Fruit fly (Drosophila melanogaster) whole organism, embryonic: Measurements from ENCODE around the gene CG6610.
A peak's percentile ranks its signal among the peaks of the same experiment; 100 is the strongest.

Experiments
- B-H1 ChIP-seq: fragments of 200-800 bp; sonication (Bioruptor generic); IDR thresholded peaks from 3 replicates; pipeline ENCODE4 v1.3.6; 2022; ENCODE audit warnings: missing biosample characterization, missing genetic modification characterization
- BEAF-32 ChIP-seq: fragments of 200-800 bp; sonication (Bioruptor generic); optimal IDR thresholded peaks from 3 replicates; lab custom pipeline; 2017; ENCODE audit warnings: missing biosample characterization, missing genetic modification characterization, mild to moderate bottlenecking, moderate library complexity, missing genetic modification reagents
- Bgb ChIP-seq: fragments of 200-800 bp; sonication (Bioruptor generic); IDR thresholded peaks from 2 replicates; pipeline ENCODE4 v1.3.6; 2022; ENCODE audit warnings: missing biosample characterization, missing genetic modification characterization; ENCODE audit not compliant: partially characterized antibody
- BtbVII ChIP-seq: fragments of 200-800 bp; sonication (Bioruptor generic); optimal IDR thresholded peaks from 3 replicates; lab custom pipeline; 2017; ENCODE audit warnings: missing biosample characterization, mild to moderate bottlenecking, missing genetic modification characterization
- Bteb2 ChIP-seq: fragments of 200-800 bp; sonication (Bioruptor generic); optimal IDR thresholded peaks from 2 replicates; lab custom pipeline; 2016; ENCODE audit warnings: missing biosample characterization, missing genetic modification characterization
- CG10209 ChIP-seq: fragments of 200-800 bp; sonication (Bioruptor generic); optimal IDR thresholded peaks from 3 replicates; lab custom pipeline; 2017; ENCODE audit warnings: missing biosample characterization, mild to moderate bottlenecking, missing genetic modification characterization, missing genetic modification reagents
- CG1233 ChIP-seq: fragments of 200-800 bp; sonication (Bioruptor generic); optimal IDR thresholded peaks from 4 replicates; lab custom pipeline; 2018; ENCODE audit warnings: missing biosample characterization, mild to moderate bottlenecking, missing genetic modification characterization
- CG13296 ChIP-seq: fragments of 200-800 bp; sonication (Bioruptor generic); optimal IDR thresholded peaks from 3 replicates; lab custom pipeline; 2018; ENCODE audit warnings: missing biosample characterization, mild to moderate bottlenecking, missing genetic modification characterization
- CG14667 ChIP-seq: fragments of 200-800 bp; sonication (Bioruptor generic); IDR thresholded peaks from 2 replicates; pipeline ENCODE4 v1.3.6; 2022; ENCODE audit warnings: missing biosample characterization, missing genetic modification characterization
- CG17361 ChIP-seq: fragments of 200-800 bp; sonication (Bioruptor generic); IDR thresholded peaks from 3 replicates; pipeline ENCODE4 v1.3.6; 2022; ENCODE audit warnings: missing biosample characterization, missing genetic modification characterization
- CG17385 ChIP-seq: fragments of 200-800 bp; sonication (Bioruptor generic); optimal IDR thresholded peaks from 3 replicates; lab custom pipeline; 2018; ENCODE audit warnings: missing biosample characterization, mild to moderate bottlenecking, missing genetic modification characterization
- CG17829 ChIP-seq: fragments of 200-800 bp; optimal IDR thresholded peaks from 2 replicates; lab custom pipeline; 2019; ENCODE audit warnings: missing biosample characterization, mild to moderate bottlenecking, missing genetic modification characterization, moderate library complexity
- CG18619 ChIP-seq: fragments of 200-800 bp; sonication (Bioruptor generic); optimal IDR thresholded peaks from 3 replicates; lab custom pipeline; 2017; ENCODE audit warnings: missing biosample characterization, mild to moderate bottlenecking, missing genetic modification characterization
- CG2120 ChIP-seq: fragments of 200-800 bp; sonication (Bioruptor generic); optimal IDR thresholded peaks from 3 replicates; lab custom pipeline; 2016; ENCODE audit warnings: missing biosample characterization, missing genetic modification characterization
- CG30431 ChIP-seq: fragments of 200-800 bp; sonication (Bioruptor generic); optimal IDR thresholded peaks from 2 replicates; lab custom pipeline; 2017; ENCODE audit warnings: missing biosample characterization, missing genetic modification characterization
- CG31365 ChIP-seq: fragments of 200-800 bp; sonication (Bioruptor generic); optimal IDR thresholded peaks from 2 replicates; lab custom pipeline; 2018; ENCODE audit warnings: missing biosample characterization, mild to moderate bottlenecking, missing genetic modification characterization
- CG32767 ChIP-seq: fragments of 200-800 bp; sonication (Bioruptor generic); IDR thresholded peaks from 2 replicates; pipeline ENCODE4 v1.3.6; 2022; ENCODE audit warnings: missing biosample characterization, missing genetic modification characterization
- CG33213 ChIP-seq: fragments of 200-800 bp; sonication (Bioruptor generic); optimal IDR thresholded peaks from 3 replicates; lab custom pipeline; 2016; ENCODE audit warnings: missing biosample characterization, missing genetic modification characterization
- CG3726 ChIP-seq: fragments of 200-800 bp; sonication (Bioruptor generic); IDR thresholded peaks from 3 replicates; pipeline ENCODE4, ENCODE4 v1.3.6; 2022; ENCODE audit warnings: missing biosample characterization, missing genetic modification characterization
- CG43689 ChIP-seq: fragments of 200-800 bp; sonication (Bioruptor generic); IDR thresholded peaks from 2 replicates; pipeline ENCODE4 v1.3.6; 2022; ENCODE audit warnings: missing biosample characterization, missing genetic modification characterization
- CG6254 ChIP-seq: fragments of 200-800 bp; sonication (Bioruptor generic); optimal IDR thresholded peaks from 3 replicates; lab custom pipeline; 2017; ENCODE audit warnings: mild to moderate bottlenecking, missing biosample characterization, missing genetic modification reagents, missing genetic modification characterization
- CG6654 ChIP-seq: fragments of 200-800 bp; sonication (Bioruptor generic); optimal IDR thresholded peaks from 2 replicates; lab custom pipeline; 2017; ENCODE audit warnings: missing biosample characterization, mild to moderate bottlenecking, missing genetic modification characterization
- CG6791 ChIP-seq: fragments of 200-800 bp; sonication (Bioruptor generic); IDR thresholded peaks from 3 replicates; pipeline ENCODE4 v1.3.6; 2022; ENCODE audit warnings: missing biosample characterization, missing genetic modification characterization; ENCODE audit not compliant: partially characterized antibody
- CG6813 ChIP-seq: fragments of 200-800 bp; sonication (Bioruptor generic); optimal IDR thresholded peaks from 2 replicates; lab custom pipeline; 2017; ENCODE audit warnings: missing biosample characterization, missing genetic modification characterization, mild to moderate bottlenecking, moderate library complexity, missing genetic modification reagents
- CG7786 ChIP-seq: fragments of 200-800 bp; sonication (Bioruptor generic); optimal IDR thresholded peaks from 2 replicates; lab custom pipeline; 2016; ENCODE audit warnings: missing biosample characterization, missing genetic modification characterization
- Ets97D ChIP-seq: fragments of 200-800 bp; sonication (Bioruptor generic); optimal IDR thresholded peaks from 3 replicates; lab custom pipeline; 2016; ENCODE audit warnings: missing biosample characterization, missing genetic modification characterization
- H2.0 ChIP-seq: fragments of 200-800 bp; sonication (Bioruptor generic); IDR thresholded peaks from 2 replicates; pipeline ENCODE4 v1.3.6; 2022; ENCODE audit warnings: missing biosample characterization, missing genetic modification characterization
- Oaz ChIP-seq: fragments of 200-800 bp; sonication (Bioruptor generic); IDR thresholded peaks from 2 replicates; pipeline ENCODE4 v1.3.6; 2022; ENCODE audit warnings: missing biosample characterization, missing genetic modification characterization
- Pdp1 ChIP-seq, 2 experiments: fragments of 200-800 bp; sonication (Bioruptor generic); optimal IDR thresholded peaks; 3 replicates each; lab custom pipeline; 2016; ENCODE audit warnings: missing biosample characterization in 2 of 2, missing genetic modification characterization in 2 of 2, mild to moderate bottlenecking in 1 of 2, moderate library complexity in 1 of 2
- Ravus ChIP-seq: fragments of 200-800 bp; sonication (Bioruptor generic); IDR thresholded peaks from 2 replicates; pipeline ENCODE4 v1.3.6; 2022; ENCODE audit warnings: missing biosample characterization, missing genetic modification characterization
- Ssrp ChIP-seq: fragments of 200-800 bp; sonication (Bioruptor generic); optimal IDR thresholded peaks from 2 replicates; lab custom pipeline; 2018; ENCODE audit warnings: missing biosample characterization, mild to moderate bottlenecking, missing genetic modification characterization, moderate library complexity
- TFAM ChIP-seq: fragments of 200-800 bp; sonication (Bioruptor generic); optimal IDR thresholded peaks from 2 replicates; lab custom pipeline; 2017; ENCODE audit warnings: missing biosample characterization, missing genetic modification characterization, inconsistent platforms
- bab2 ChIP-seq: fragments of 200-800 bp; sonication (Bioruptor generic); optimal IDR thresholded peaks from 2 replicates; lab custom pipeline; 2016; ENCODE audit warnings: missing biosample characterization, missing genetic modification characterization
- emc ChIP-seq: fragments of 200-800 bp; sonication (Bioruptor generic); optimal IDR thresholded peaks from 2 replicates; lab custom pipeline; 2016; ENCODE audit warnings: missing biosample characterization, missing genetic modification characterization
- ftz-f1 ChIP-seq: fragments of 200-800 bp; sonication (Bioruptor generic); optimal IDR thresholded peaks from 2 replicates; lab custom pipeline; 2016; ENCODE audit warnings: missing biosample characterization, missing genetic modification characterization
- hkb ChIP-seq, 2 experiments: fragments of 200-800 bp in 1 of 2; fragments of >200 bp in 1 of 2; sonication (Bioruptor generic) in 1 of 2; IDR thresholded peaks in 1 of 2; optimal IDR thresholded peaks in 1 of 2; 2 replicates each; pipeline versions ENCODE4 v1.3.6 to Lab custom; 2017 to 2022; ENCODE audit warnings: missing biosample characterization in 1 of 2, missing genetic modification characterization in 1 of 2
- kah ChIP-seq: fragments of 200-800 bp; sonication (Bioruptor generic); optimal IDR thresholded peaks from 2 replicates; lab custom pipeline; 2018; ENCODE audit warnings: missing biosample characterization, mild to moderate bottlenecking, missing genetic modification characterization
- mam ChIP-seq: fragments of 200-800 bp; sonication (Bioruptor generic); optimal IDR thresholded peaks from 3 replicates; lab custom pipeline; 2016; ENCODE audit warnings: missing biosample characterization, missing genetic modification characterization
- mirr ChIP-seq: fragments of 200-800 bp; sonication (Bioruptor generic); optimal IDR thresholded peaks from 3 replicates; lab custom pipeline; 2018; ENCODE audit warnings: missing biosample characterization, mild to moderate bottlenecking, missing genetic modification characterization
- odd ChIP-seq: fragments of 200-800 bp; sonication (Bioruptor generic); optimal IDR thresholded peaks from 2 replicates; lab custom pipeline; 2017; ENCODE audit warnings: missing biosample characterization, mild to moderate bottlenecking, missing genetic modification characterization
- pnt ChIP-seq: fragments of 200-800 bp; sonication (Bioruptor generic); optimal IDR thresholded peaks from 3 replicates; lab custom pipeline; 2016; ENCODE audit warnings: missing biosample characterization, missing genetic modification characterization
- prd ChIP-seq, 3 experiments: fragments of >200 bp in 2 of 3; fragments of 200-800 bp in 1 of 3; sonication (Bioruptor generic) in 1 of 3; optimal IDR thresholded peaks in 2 of 3; IDR thresholded peaks in 1 of 3; 2 replicates in 2 of 3; 3 replicates in 1 of 3; pipeline versions ENCODE4 v1.3.6 to Lab custom; 2017 to 2022; ENCODE audit warnings: missing biosample characterization in 1 of 3, missing genetic modification characterization in 1 of 3
- sd ChIP-seq: fragments of 200-800 bp; sonication (Bioruptor generic); optimal IDR thresholded peaks from 3 replicates; lab custom pipeline; 2018; ENCODE audit warnings: missing biosample characterization, mild to moderate bottlenecking, missing genetic modification characterization, moderate library complexity
- slbo ChIP-seq: fragments of 200-800 bp; sonication (Bioruptor generic); IDR thresholded peaks from 2 replicates; pipeline ENCODE4 v1.3.6; 2022; ENCODE audit warnings: missing biosample characterization, missing genetic modification characterization
- slp2 ChIP-seq: fragments of 200-800 bp; sonication (Bioruptor generic); optimal IDR thresholded peaks from 2 replicates; lab custom pipeline; 2016; ENCODE audit warnings: missing biosample characterization, missing genetic modification characterization
- stwl ChIP-seq: fragments of 200-800 bp; sonication (Bioruptor generic); optimal IDR thresholded peaks from 3 replicates; lab custom pipeline; 2018; ENCODE audit warnings: missing biosample characterization, mild to moderate bottlenecking, missing genetic modification characterization, moderate library complexity
- wor ChIP-seq: fragments of 200-800 bp; sonication (Bioruptor generic); IDR thresholded peaks from 2 replicates; pipeline ENCODE4 v1.3.6; 2022; ENCODE audit warnings: missing biosample characterization, missing genetic modification characterization
- zfh2 ChIP-seq: fragments of 200-800 bp; sonication (Bioruptor generic); optimal IDR thresholded peaks from 2 replicates; lab custom pipeline; 2016; ENCODE audit warnings: missing biosample characterization, missing genetic modification characterization

Gene CG6610

DNA sequence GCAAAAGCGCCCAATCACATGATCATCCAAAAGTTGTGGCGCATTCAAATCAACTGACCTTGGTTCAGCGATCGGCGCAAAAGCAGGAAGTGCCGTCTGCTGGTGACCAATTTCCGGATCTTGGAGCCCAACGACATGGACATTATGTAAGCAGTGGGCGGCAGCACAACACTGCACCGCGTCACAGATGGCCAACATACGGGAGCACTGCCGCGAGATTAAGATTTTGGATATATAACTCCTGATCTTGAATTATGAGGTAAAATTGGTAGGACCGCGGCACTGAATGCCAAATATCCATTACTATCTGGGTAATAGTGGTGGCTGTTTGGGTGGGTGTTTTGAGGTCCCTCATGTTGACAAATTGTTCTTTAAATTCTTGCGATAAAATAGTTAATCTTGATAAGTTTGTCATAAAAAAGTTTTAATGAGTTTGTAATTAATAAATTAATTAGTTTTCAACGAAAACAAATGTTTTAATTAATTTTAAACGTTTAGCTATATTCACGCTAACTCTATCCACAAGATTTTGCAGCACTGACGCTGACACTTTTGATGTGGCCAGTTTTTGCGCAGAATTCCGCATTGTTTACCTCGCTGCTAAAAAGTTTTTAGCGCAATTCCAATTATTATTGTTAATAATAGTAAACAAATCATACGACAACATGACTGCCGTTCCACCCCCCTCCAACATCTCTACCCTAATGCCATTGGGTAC lies at the start of gene CG6610, which contains the start of gene CG13295 (continued):
- TF ChIP-seq CG6791 (GFP tag; lab: Robert Waterston, UW), result no peak
- no peak for TF ChIP-seq wor (GFP tag; lab: Robert Waterston, UW)
- TF ChIP-seq stwl, result peak; percentile 58
- no peak; the same call in 2 of the 3 replicates for TF ChIP-seq B-H1 (GFP tag; lab: Robert Waterston, UW)
- no peak for TF ChIP-seq prd (optimal IDR thresholded peaks at IDR 0.05; lab: Kevin White, UChicago)
- TF ChIP-seq prd (GFP tag; IDR thresholded peaks at IDR 0.05; lab: Robert Waterston, UW), result peak; percentile 75
- TF ChIP-seq CG18619 (GFP tag; lab: Kevin White, UChicago), result peak; percentile 44
- peak; percentile 1 for TF ChIP-seq odd
- peak; percentile 5 for TF ChIP-seq CG30431
- peak; percentile 38 for TF ChIP-seq BEAF-32
- peak; percentile 61 for TF ChIP-seq ftz-f1
- no peak for TF ChIP-seq mirr (GFP tag; lab: Kevin White, UChicago)
- no peak for TF ChIP-seq Ravus (GFP tag; lab: Robert Waterston, UW)
- TF ChIP-seq zfh2 (GFP tag; lab: Kevin White, UChicago), result peak; percentile 64
- TF ChIP-seq BtbVII (GFP tag; lab: Kevin White, UChicago), result peak; percentile 15
- no peak for TF ChIP-seq CG33213 (GFP tag; lab: Kevin White, UChicago)
- 0 out of 2 replicates have a peak, but pooled peaks have one; percentile 31 for TF ChIP-seq Bgb
- TF ChIP-seq pnt (GFP tag; lab: Kevin White, UChicago), result peak; percentile 7
- TF ChIP-seq kah (GFP tag; lab: Kevin White, UChicago), result peak; percentile 5
- TF ChIP-seq Ssrp, result peak; percentile 38
- peak; percentile 46; the same call in 1 of the 2 replicates for TF ChIP-seq CG14667 (GFP tag; lab: Robert Waterston, UW)
- TF ChIP-seq mam, result peak; percentile 67
- TF ChIP-seq CG17829 (tag; lab: Kevin White, UChicago), result peak; percentile 38
- peak; percentile 55 to 88 for TF ChIP-seq Pdp1 (GFP tag; optimal IDR thresholded peaks at IDR 0.05; lab: Kevin White, UChicago)
- no peak for TF ChIP-seq CG6654
- TF ChIP-seq CG7786, result peak; percentile 25
- TF ChIP-seq CG32767 (GFP tag; lab: Robert Waterston, UW), result peak; percentile 38; the same call in 1 of the 2 replicates
- TF ChIP-seq CG43689 (GFP tag; lab: Robert Waterston, UW), result no peak
- TF ChIP-seq CG1233 (GFP tag; lab: Kevin White, UChicago), result peak; percentile 51
- TF ChIP-seq CG10209 (GFP tag; lab: Kevin White, UChicago), result peak; percentile 30
- no peak for TF ChIP-seq CG6254 (GFP tag; lab: Kevin White, UChicago)
- no peak for TF ChIP-seq CG6813
- peak; percentile 36 for TF ChIP-seq Bteb2 (GFP tag; lab: Kevin White, UChicago)
- peak; percentile 55 for TF ChIP-seq CG17385 (GFP tag; lab: Kevin White, UChicago)
- TF ChIP-seq Oaz (GFP tag; lab: Robert Waterston, UW), result no peak
- peak; percentile 70 for TF ChIP-seq slbo (GFP tag; lab: Robert Waterston, UW)
- TF ChIP-seq slp2 (GFP tag; lab: Kevin White, UChicago), result no peak
- no peak for TF ChIP-seq H2.0 (GFP tag; lab: Robert Waterston, UW)
- TF ChIP-seq sd (tag; lab: Kevin White, UChicago), result peak; percentile 92
- TF ChIP-seq TFAM (GFP tag; lab: Kevin White, UChicago), result no peak
- no peak for TF ChIP-seq CG31365
- TF ChIP-seq CG17361 (GFP tag; lab: Robert Waterston, UW), result peak; percentile 72; the same call in 2 of the 3 replicates
- no peak for TF ChIP-seq emc (GFP tag; lab: Kevin White, UChicago)
- peak; percentile 0 for TF ChIP-seq Ets97D (GFP tag; lab: Kevin White, UChicago)
- TF ChIP-seq CG13296 (GFP tag; lab: Kevin White, UChicago), result peak; percentile 56
- TF ChIP-seq CG2120 (GFP tag; lab: Kevin White, UChicago), result peak; percentile 76
- no peak for TF ChIP-seq CG3726 (GFP tag; lab: Robert Waterston, UW)
- peak; percentile 27 for TF ChIP-seq bab2 (GFP tag; lab: Kevin White, UChicago)
- TF ChIP-seq hkb (optimal IDR thresholded peaks at IDR 0.05; lab: Kevin White, UChicago), result peak; percentile 44
- TF ChIP-seq hkb (GFP tag; IDR thresholded peaks at IDR 0.05; lab: Robert Waterston, UW), result peak; percentile 23; the same call in 1 of the 2 replicates
